Worm (Caenorhabditis elegans) whole organism, mixed stage, embryonic: ENCODE data around the gene F35F10.7.
A peak's percentile ranks its signal among the peaks of the same experiment; 100 is the strongest.

ENCODE experiments used
- bed-3 ChIP-seq: fragments of 200-800 bp; sonication (Bioruptor generic); optimal IDR thresholded peaks from 3 replicates; lab custom pipeline; 2018; ENCODE audit warnings: mild to moderate bottlenecking, missing genetic modification characterization, moderate library complexity, missing compliant biosample characterization
- blmp-1 ChIP-seq: fragments of 150-350 bp; optimal IDR thresholded peaks from 2 replicates; lab custom pipeline; 2014; ENCODE audit warnings: missing biosample characterization, missing genetic modification characterization
- ceh-43 ChIP-seq: fragments of 200-800 bp; sonication (Bioruptor generic); optimal IDR thresholded peaks from 2 replicates; lab custom pipeline; 2018; ENCODE audit warnings: mild to moderate bottlenecking, missing genetic modification characterization, moderate library complexity, missing compliant biosample characterization
- ceh-83 ChIP-seq: fragments of 200-800 bp; sonication (Bioruptor generic); optimal IDR thresholded peaks from 2 replicates; lab custom pipeline; 2018; ENCODE audit warnings: mild to moderate bottlenecking, missing genetic modification characterization, missing compliant biosample characterization
- ces-1 ChIP-seq: fragments of 150-350 bp; optimal IDR thresholded peaks from 2 replicates; lab custom pipeline; 2014; ENCODE audit warnings: missing biosample characterization, missing genetic modification reagents, missing genetic modification characterization
- cnd-1 ChIP-seq: fragments of 200-800 bp; sonication (Bioruptor generic); optimal IDR thresholded peaks from 2 replicates; lab custom pipeline; 2018; ENCODE audit warnings: mild to moderate bottlenecking, missing genetic modification characterization, missing compliant biosample characterization
- drap-1 ChIP-seq: fragments of 200-800 bp; sonication (Bioruptor generic); optimal IDR thresholded peaks from 3 replicates; lab custom pipeline; 2018; ENCODE audit warnings: mild to moderate bottlenecking, missing genetic modification characterization, missing compliant biosample characterization
- elt-1 ChIP-seq: sonication (generic microtip); optimal IDR thresholded peaks from 2 replicates; lab custom pipeline; 2017; ENCODE audit warnings: missing genetic modification characterization, mild to moderate bottlenecking, missing compliant biosample characterization, antibody characterized with exemption, moderate library complexity, borderline replicate concordance; ENCODE audit not compliant: insufficient read depth
- elt-3 ChIP-seq: fragments of 150-350 bp; optimal IDR thresholded peaks from 2 replicates; lab custom pipeline; 2014; ENCODE audit warnings: missing biosample characterization, missing genetic modification characterization
- ham-2 ChIP-seq: fragments of 200-800 bp; sonication (Bioruptor generic); optimal IDR thresholded peaks from 2 replicates; lab custom pipeline; 2018; ENCODE audit warnings: mild to moderate bottlenecking, missing genetic modification characterization, missing compliant biosample characterization
- hlh-1 ChIP-seq: fragments of 150-350 bp; optimal IDR thresholded peaks from 2 replicates; lab custom pipeline; 2014; ENCODE audit warnings: missing biosample characterization, missing genetic modification reagents, missing genetic modification characterization
- lin-13 ChIP-seq: fragments of 150-350 bp; optimal IDR thresholded peaks from 2 replicates; lab custom pipeline; 2014; ENCODE audit warnings: missing biosample characterization, missing genetic modification characterization
- lsy-2 ChIP-seq: fragments of 150-350 bp; optimal IDR thresholded peaks from 2 replicates; lab custom pipeline; 2014; ENCODE audit warnings: missing biosample characterization, missing genetic modification characterization
- mab-5 ChIP-seq: fragments of 150-350 bp; optimal IDR thresholded peaks from 2 replicates; lab custom pipeline; 2014; ENCODE audit warnings: missing biosample characterization, missing genetic modification characterization
- mep-1 ChIP-seq: fragments of 150-350 bp; optimal IDR thresholded peaks from 2 replicates; lab custom pipeline; 2017; ENCODE audit warnings: missing biosample characterization, missing genetic modification reagents, missing genetic modification characterization, inconsistent platforms
- mls-2 ChIP-seq: sonication (generic microtip); optimal IDR thresholded peaks from 2 replicates; lab custom pipeline; 2016; ENCODE audit warnings: mild to moderate bottlenecking, missing genetic modification characterization, moderate library complexity, missing compliant biosample characterization
- nhr-12 ChIP-seq: fragments of 150-350 bp; optimal IDR thresholded peaks from 2 replicates; lab custom pipeline; 2014; ENCODE audit warnings: missing biosample characterization, missing genetic modification characterization
- nhr-2 ChIP-seq: fragments of 150-350 bp; optimal IDR thresholded peaks from 2 replicates; lab custom pipeline; 2014; ENCODE audit warnings: missing biosample characterization, missing genetic modification characterization
- nhr-237 ChIP-seq: fragments of 150-350 bp; optimal IDR thresholded peaks from 2 replicates; lab custom pipeline; 2014; ENCODE audit warnings: missing biosample characterization, missing genetic modification characterization
- nhr-28 ChIP-seq: fragments of 150-350 bp; optimal IDR thresholded peaks from 2 replicates; lab custom pipeline; 2014; ENCODE audit warnings: missing biosample characterization, missing genetic modification characterization
- nhr-76 ChIP-seq: sonication (generic microtip); optimal IDR thresholded peaks from 2 replicates; lab custom pipeline; 2017; ENCODE audit warnings: missing biosample characterization, missing genetic modification characterization
- pha-4 ChIP-seq: fragments of 150-350 bp; optimal IDR thresholded peaks from 2 replicates; lab custom pipeline; 2018; ENCODE audit warnings: missing biosample characterization, missing genetic modification reagents, missing genetic modification characterization
- sem-2 ChIP-seq: fragments of 200-800 bp; sonication (Bioruptor generic); optimal IDR thresholded peaks from 2 replicates; lab custom pipeline; 2018; ENCODE audit warnings: mild to moderate bottlenecking, missing genetic modification characterization, missing compliant biosample characterization
- snpc-4 ChIP-seq: fragments of 150-350 bp; optimal IDR thresholded peaks from 2 replicates; lab custom pipeline; 2014; ENCODE audit warnings: missing biosample characterization, missing genetic modification characterization
- tbx-8 ChIP-seq: fragments of 200-800 bp; sonication (Bioruptor generic); optimal IDR thresholded peaks from 2 replicates; lab custom pipeline; 2018; ENCODE audit warnings: mild to moderate bottlenecking, missing genetic modification characterization, moderate library complexity, missing compliant biosample characterization
- unc-120 ChIP-seq: sonication (generic microtip); optimal IDR thresholded peaks from 2 replicates; lab custom pipeline; 2017; ENCODE audit warnings: missing genetic modification characterization, missing compliant biosample characterization; ENCODE audit not compliant: poor library complexity, severe bottlenecking
- zip-8 ChIP-seq: fragments of 150-350 bp; optimal IDR thresholded peaks from 2 replicates; lab custom pipeline; 2014; ENCODE audit warnings: missing biosample characterization, missing genetic modification characterization
- ztf-11 ChIP-seq: fragments of 150-350 bp; optimal IDR thresholded peaks from 2 replicates; lab custom pipeline; 2014; ENCODE audit warnings: missing biosample characterization, missing genetic modification characterization

F35F10.7 gene

ce11 chrV:3320005-3320404 is 32.8 kb upstream of the F35F10.7 start, which contains the start of gene F35F10.14:
Gene F35F10.14 (minus strand): TSS chrV:3320105.
- no peak for TF ChIP-seq zip-8 (tag; lab: Kevin White, UChicago)

- TF ChIP-seq nhr-2 (tag; lab: Kevin White, UChicago) = no peak
These were observed 31.7 kb upstream of the F35F10.7 start, which contains the start of gene F35F10.13 for ce11 chrV:3318975-3319374. Gene F35F10.13 (minus strand): TSS chrV:3319075.

ce11 chrV:3316108-3316507 is 28.9 kb upstream of the F35F10.7 start, which contains the start of gene F35F10.1:
Gene F35F10.1 (plus strand): TSS chrV:3316307.
- TF ChIP-seq snpc-4 (tag; lab: Kevin White, UChicago) = no peak
- TF ChIP-seq tbx-8 (GFP tag; lab: Kevin White, UChicago) = no peak
- TF ChIP-seq nhr-28 (tag; lab: Kevin White, UChicago) = no peak
- no peak for TF ChIP-seq lsy-2
- no peak for TF ChIP-seq elt-3
- no peak for TF ChIP-seq pha-4 (tag; lab: Kevin White, UChicago)
- no peak for TF ChIP-seq mep-1 (tag; lab: Kevin White, UChicago)
- no peak for TF ChIP-seq nhr-76 (tag; lab: Kevin White, UChicago)
- no peak for TF ChIP-seq mls-2 (tag; lab: Kevin White, UChicago)
- TF ChIP-seq mab-5 (tag; lab: Kevin White, UChicago) = no peak
- TF ChIP-seq, all 35 proteins: peak for 0

- TF ChIP-seq nhr-237 (tag; lab: Kevin White, UChicago) = peak; percentile 19
- TF ChIP-seq mep-1 (tag; lab: Kevin White, UChicago) = peak; percentile 4
- peak; percentile 49 for TF ChIP-seq hlh-1 (tag; lab: Kevin White, UChicago)
- no peak for TF ChIP-seq ceh-43 (GFP tag; lab: Kevin White, UChicago)
These were observed 28.1 kb upstream of the F35F10.7 start, which contains the start of gene arrd-19 for ce11 chrV:3315308-3315707. Gene arrd-19 (minus strand): TSS chrV:3315516.

ce11 chrV:3312067-3312666 is 24.9 kb upstream of the F35F10.7 start, which contains the start of gene arrd-18:
Gene arrd-18 (minus strand): TSS chrV:3312117.
- TF ChIP-seq mab-5 (tag; lab: Kevin White, UChicago) = no peak
- TF ChIP-seq ces-1 (GFP tag; lab: Kevin White, UChicago) = peak; percentile 10
- TF ChIP-seq elt-1 (tag; lab: Kevin White, UChicago) = no peak
- peak; percentile 3 for TF ChIP-seq hlh-1 (tag; lab: Kevin White, UChicago)

DNA sequence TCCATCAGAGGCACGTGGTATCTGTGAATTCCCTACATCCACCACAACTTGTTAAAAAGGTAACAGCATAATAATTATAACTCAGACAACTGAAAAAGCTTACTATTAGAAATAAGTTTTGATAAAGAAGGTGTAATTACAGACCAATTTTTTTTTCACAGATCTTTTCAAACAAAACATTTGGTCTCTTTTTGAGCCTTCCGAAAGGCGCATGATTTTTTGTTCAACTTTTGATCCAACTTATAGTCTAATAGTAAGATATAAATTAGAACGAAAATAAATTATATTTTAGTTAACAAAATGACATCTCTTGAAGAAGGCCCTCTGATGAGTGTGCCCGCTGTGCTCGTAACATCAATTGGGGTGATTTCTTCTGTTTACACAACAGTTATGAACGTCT is 20.9 kb upstream of the F35F10.7 start, which contains the start of gene srbc-3:
srbc-3 (plus strand) TSS at position 301 of the 400 bp plus-strand sequence.
- TF ChIP-seq nhr-2 (tag; lab: Kevin White, UChicago) (no peak), snpc-4 (tag; lab: Kevin White, UChicago) (no peak), cnd-1 (no peak), bed-3 (GFP tag; lab: Kevin White, UChicago) (no peak), unc-120 (tag; lab: Kevin White, UChicago) (no peak), ham-2 (no peak), sem-2 (no peak), mep-1 (tag; lab: Kevin White, UChicago) (no peak), pha-4 (tag; lab: Kevin White, UChicago) (no peak), drap-1 (GFP tag; lab: Kevin White, UChicago) (no peak), ces-1 (GFP tag; lab: Kevin White, UChicago) (no peak), nhr-237 (tag; lab: Kevin White, UChicago) (no peak), hlh-1 (tag; lab: Kevin White, UChicago) (no peak), ceh-83 (no peak), blmp-1 (no peak), nhr-28 (tag; lab: Kevin White, UChicago) (no peak), nhr-12 (no peak), lin-13 (tag; lab: Kevin White, UChicago) (no peak), mls-2 (tag; lab: Kevin White, UChicago) (no peak), ztf-11 (no peak)
